Worm (Caenorhabditis elegans) whole organism, young adult: ENCODE measurements around the gene col-146.
A peak's percentile ranks its signal among the peaks of the same experiment; 100 is the strongest.

Source experiments
- B0019.2 ChIP-seq: fragments of 200-800 bp; sonication (Bioruptor generic); conservative IDR thresholded peaks from 2 replicates; pipeline ENCODE4 v1.3.6; 2022; ENCODE audit warnings: missing genetic modification reagents, missing genetic modification characterization, missing compliant biosample characterization
- B0336.3 ChIP-seq: fragments of 200-800 bp; sonication (Bioruptor generic); IDR thresholded peaks from 2 replicates; pipeline ENCODE4 v1.3.6; 2022; ENCODE audit warnings: missing genetic modification characterization, missing compliant biosample characterization
- D2030.7 ChIP-seq: fragments of 200-800 bp; sonication (Bioruptor generic); IDR thresholded peaks from 2 replicates; pipeline ENCODE4 v1.3.6; 2022; ENCODE audit warnings: missing genetic modification reagents, missing genetic modification characterization, missing compliant biosample characterization
- F22D6.2 ChIP-seq: sonication (generic microtip); optimal IDR thresholded peaks from 2 replicates; lab custom pipeline; 2016; ENCODE audit warnings: mild to moderate bottlenecking, missing genetic modification characterization, missing compliant biosample characterization
- F37B4.10 ChIP-seq: fragments of 200-800 bp; sonication (Bioruptor generic); IDR thresholded peaks from 2 replicates; pipeline ENCODE4 v1.3.6; 2022; ENCODE audit warnings: missing genetic modification characterization, missing compliant biosample characterization
- F39B2.1 ChIP-seq: fragments of 200-800 bp; sonication (Bioruptor generic); IDR thresholded peaks from 2 replicates; pipeline ENCODE4 v1.3.6; 2022; ENCODE audit warnings: missing genetic modification reagents, missing genetic modification characterization, missing compliant biosample characterization
- F49E8.2 ChIP-seq: sonication (generic microtip); optimal IDR thresholded peaks from 3 replicates; lab custom pipeline; 2017; ENCODE audit warnings: missing genetic modification characterization, mild to moderate bottlenecking, missing compliant biosample characterization, antibody characterized with exemption, moderate library complexity; ENCODE audit not compliant: insufficient read depth
- F52B5.7 ChIP-seq: sonication (generic microtip); optimal IDR thresholded peaks from 2 replicates; lab custom pipeline; 2016; ENCODE audit warnings: mild to moderate bottlenecking, missing genetic modification characterization, missing compliant biosample characterization
- Y67H2A.10 ChIP-seq: fragments of 200-800 bp; sonication (Bioruptor generic); conservative IDR thresholded peaks from 2 replicates; pipeline ENCODE4 v1.3.6; 2022; ENCODE audit warnings: missing genetic modification reagents, missing genetic modification characterization, missing compliant biosample characterization
- aptf-2 ChIP-seq: fragments of 200-800 bp; sonication (Bioruptor generic); conservative IDR thresholded peaks from 2 replicates; pipeline ENCODE4 v1.3.6; 2022; ENCODE audit warnings: missing genetic modification reagents, missing genetic modification characterization, missing compliant biosample characterization
- atf-7 ChIP-seq: sonication (generic microtip); optimal IDR thresholded peaks from 2 replicates; lab custom pipeline; 2017; ENCODE audit warnings: mild to moderate bottlenecking, missing genetic modification characterization, missing compliant biosample characterization
- bed-1 ChIP-seq: fragments of 200-800 bp; sonication (Bioruptor generic); IDR thresholded peaks from 2 replicates; pipeline ENCODE4 v1.3.6; 2022; ENCODE audit warnings: missing genetic modification reagents, missing genetic modification characterization, missing compliant biosample characterization
- cebp-1 ChIP-seq, 2 experiments: fragments of 200-800 bp in 1 of 2; sonication (Bioruptor generic) in 1 of 2; sonication (generic microtip) in 1 of 2; IDR thresholded peaks in 1 of 2; optimal IDR thresholded peaks in 1 of 2; 2 replicates each; pipeline versions ENCODE4 v1.3.6 to Lab custom; 2017 to 2022; ENCODE audit warnings: missing compliant biosample characterization in 2 of 2, missing genetic modification characterization in 2 of 2, mild to moderate bottlenecking in 1 of 2, missing genetic modification reagents in 1 of 2, moderate library complexity in 1 of 2
- ceh-27 ChIP-seq: fragments of 200-800 bp; sonication (Bioruptor generic); optimal IDR thresholded peaks from 2 replicates; lab custom pipeline; 2018; ENCODE audit warnings: mild to moderate bottlenecking, missing genetic modification characterization, moderate library complexity, missing compliant biosample characterization
- ceh-79 ChIP-seq: sonication (generic microtip); optimal IDR thresholded peaks from 2 replicates; lab custom pipeline; 2017; ENCODE audit warnings: mild to moderate bottlenecking, missing genetic modification characterization, missing compliant biosample characterization
- chd-7 ChIP-seq: sonication (generic microtip); optimal IDR thresholded peaks from 2 replicates; lab custom pipeline; 2016; ENCODE audit warnings: mild to moderate bottlenecking, missing genetic modification characterization, moderate library complexity, missing compliant biosample characterization
- dox-1 ChIP-seq: fragments of 200-800 bp; sonication (Bioruptor generic); IDR thresholded peaks from 2 replicates; pipeline ENCODE4 v1.3.6; 2022; ENCODE audit warnings: missing genetic modification reagents, missing genetic modification characterization, missing compliant biosample characterization
- egl-44 ChIP-seq: fragments of 200-800 bp; sonication (Bioruptor generic); IDR thresholded peaks from 2 replicates; pipeline ENCODE4 v1.3.6; 2022; ENCODE audit warnings: missing genetic modification reagents, missing genetic modification characterization, missing compliant biosample characterization
- egrh-3 ChIP-seq: fragments of 200-800 bp; sonication (Bioruptor generic); IDR thresholded peaks from 2 replicates; pipeline ENCODE4 v1.3.6; 2022; ENCODE audit warnings: missing genetic modification reagents, missing genetic modification characterization, missing compliant biosample characterization
- ets-4 ChIP-seq: fragments of 200-800 bp; sonication (Bioruptor generic); optimal IDR thresholded peaks from 2 replicates; lab custom pipeline; 2018; ENCODE audit warnings: mild to moderate bottlenecking, missing genetic modification characterization, missing compliant biosample characterization
- hmg-20 ChIP-seq: fragments of 200-800 bp; sonication (Bioruptor generic); IDR thresholded peaks from 2 replicates; pipeline ENCODE4 v1.3.6; 2022; ENCODE audit warnings: missing genetic modification reagents, missing genetic modification characterization, missing compliant biosample characterization
- hsf-1 ChIP-seq: fragments of 200-800 bp; sonication (Bioruptor generic); IDR thresholded peaks from 2 replicates; pipeline ENCODE4 v1.3.6; 2022; ENCODE audit warnings: missing genetic modification reagents, missing genetic modification characterization, missing compliant biosample characterization
- let-526 ChIP-seq: fragments of 200-800 bp; sonication (Bioruptor generic); IDR thresholded peaks from 2 replicates; pipeline ENCODE4 v1.3.6; 2022; ENCODE audit warnings: missing genetic modification reagents, missing genetic modification characterization, missing compliant biosample characterization
- let-607 ChIP-seq, 2 experiments: fragments of 200-800 bp in 1 of 2; sonication (Bioruptor generic) in 1 of 2; sonication (generic microtip) in 1 of 2; optimal IDR thresholded peaks; 2 replicates each; lab custom pipeline; 2016 to 2018; ENCODE audit warnings: mild to moderate bottlenecking in 2 of 2, missing compliant biosample characterization in 2 of 2, missing genetic modification characterization in 2 of 2, moderate library complexity in 2 of 2, missing genotype in 1 of 2
- lin-40 ChIP-seq: sonication (generic microtip); optimal IDR thresholded peaks from 2 replicates; lab custom pipeline; 2016; ENCODE audit warnings: missing genetic modification characterization, mild to moderate bottlenecking, missing compliant biosample characterization, missing genotype, missing genetic modification reagents
- lsy-27 ChIP-seq: sonication (generic microtip); optimal IDR thresholded peaks from 2 replicates; lab custom pipeline; 2017; ENCODE audit warnings: missing genetic modification characterization, mild to moderate bottlenecking, missing compliant biosample characterization, antibody characterized with exemption, missing genotype, borderline replicate concordance; ENCODE audit not compliant: insufficient read depth
- madf-6 ChIP-seq: fragments of 200-800 bp; sonication (Bioruptor generic); IDR thresholded peaks from 2 replicates; pipeline ENCODE4 v1.3.6; 2022; ENCODE audit warnings: missing genetic modification reagents, missing genetic modification characterization, missing compliant biosample characterization
- mcd-1 ChIP-seq: fragments of 200-800 bp; sonication (Bioruptor generic); IDR thresholded peaks from 2 replicates; pipeline ENCODE4 v1.3.6; 2022; ENCODE audit warnings: missing genetic modification reagents, missing genetic modification characterization, missing compliant biosample characterization
- mes-4 ChIP-seq: sonication (generic microtip); optimal IDR thresholded peaks from 2 replicates; lab custom pipeline; 2016; ENCODE audit warnings: missing genotype, missing genetic modification characterization, missing compliant biosample characterization
- nhr-120 ChIP-seq: fragments of 200-800 bp; sonication (Bioruptor generic); IDR thresholded peaks from 2 replicates; pipeline ENCODE4 v1.3.6; 2022; ENCODE audit warnings: missing genetic modification characterization, missing compliant biosample characterization
- snpc-1.3 ChIP-seq: sonication (generic microtip); optimal IDR thresholded peaks from 2 replicates; lab custom pipeline; 2017; ENCODE audit warnings: missing genetic modification characterization, mild to moderate bottlenecking, missing compliant biosample characterization, antibody characterized with exemption, moderate library complexity, missing genotype, missing genetic modification reagents; ENCODE audit not compliant: insufficient read depth
- tbp1 ChIP-seq: fragments of 200-800 bp; sonication (Bioruptor generic); optimal IDR thresholded peaks from 2 replicates; lab custom pipeline; 2018; ENCODE audit warnings: mild to moderate bottlenecking, missing genetic modification characterization, missing compliant biosample characterization
- tlf-1 ChIP-seq: fragments of 200-800 bp; sonication (Bioruptor generic); optimal IDR thresholded peaks from 2 replicates; lab custom pipeline; 2018; ENCODE audit warnings: mild to moderate bottlenecking, missing genetic modification characterization, missing compliant biosample characterization
- unc-62 ChIP-seq: fragments of 150-350 bp; optimal IDR thresholded peaks from 2 replicates; lab custom pipeline; 2014; ENCODE audit warnings: missing biosample characterization, missing genetic modification reagents, missing genetic modification characterization
- zfh-2 ChIP-seq: fragments of 200-800 bp; sonication (Bioruptor generic); conservative IDR thresholded peaks from 2 replicates; pipeline ENCODE4 v1.3.6; 2022; ENCODE audit warnings: missing genetic modification reagents, missing genetic modification characterization, missing compliant biosample characterization
- ztf-25 ChIP-seq: fragments of 200-800 bp; sonication (Bioruptor generic); IDR thresholded peaks from 2 replicates; pipeline ENCODE4 v1.3.6; 2022; ENCODE audit warnings: missing genetic modification reagents, missing genetic modification characterization, missing compliant biosample characterization
- ztf-28 ChIP-seq: fragments of 200-800 bp; sonication (Bioruptor generic); IDR thresholded peaks from 2 replicates; pipeline ENCODE4 v1.3.6; 2022; ENCODE audit warnings: missing genetic modification reagents, missing genetic modification characterization, missing compliant biosample characterization

The col-146 gene

DNA sequence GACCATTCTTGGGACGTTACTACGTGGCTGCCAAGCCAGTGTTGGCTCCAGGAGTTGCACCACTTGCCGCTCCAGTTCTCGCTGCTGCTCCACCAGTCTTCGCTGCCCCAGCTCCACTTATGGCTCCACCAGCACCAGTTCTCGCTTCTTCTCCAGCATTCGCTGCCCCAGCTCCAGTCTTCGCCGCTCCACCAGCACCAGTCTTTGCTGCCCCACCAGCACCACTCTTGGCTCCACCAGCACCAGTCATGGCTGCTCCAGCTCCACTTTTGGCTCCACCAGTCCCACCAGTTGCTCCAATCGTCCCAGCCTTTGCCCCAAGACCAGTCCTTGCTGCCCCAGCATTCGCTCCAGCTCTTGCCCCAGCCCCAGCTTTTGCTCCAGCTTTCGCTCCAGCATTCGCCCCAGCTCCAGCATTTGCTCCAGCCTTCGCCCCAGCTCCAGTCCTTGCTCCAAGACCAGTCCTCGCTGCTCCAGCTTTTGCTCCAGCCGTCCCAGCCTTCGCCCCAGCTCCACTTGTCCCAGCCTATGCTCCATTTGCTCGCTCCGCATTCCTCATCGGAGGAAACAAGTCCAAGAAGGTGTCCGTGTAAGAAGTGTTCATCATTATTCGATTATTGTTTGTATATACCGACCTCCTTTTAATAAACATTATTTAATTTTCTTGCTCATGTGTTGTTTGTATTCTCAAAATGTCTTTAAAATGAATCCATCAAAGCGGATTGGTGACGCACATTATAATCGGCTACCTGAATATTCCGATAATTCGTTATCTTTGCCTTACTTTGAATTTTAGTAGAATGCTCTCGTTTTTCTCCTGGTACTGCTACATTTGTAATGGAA lies 3.9 kb upstream of the col-146 start, which contains the start of gene T06E4.7:
T06E4.7 (plus strand) TSS at position 793 of the 843 bp plus-strand sequence.
- TF ChIP-seq chd-7 (tag; lab: Kevin White, UChicago), result peak; percentile 32
- no peak for TF ChIP-seq cebp-1 (GFP tag; IDR thresholded peaks at IDR 0.05; lab: Robert Waterston, UW)
- TF ChIP-seq cebp-1 (tag; optimal IDR thresholded peaks at IDR 0.05; lab: Kevin White, UChicago), result no peak
- no peak for TF ChIP-seq let-526
- no peak for TF ChIP-seq B0336.3 (GFP tag; lab: Robert Waterston, UW)
- no peak for TF ChIP-seq ztf-28 (GFP tag; lab: Robert Waterston, UW)
- TF ChIP-seq lin-40, result no peak
- no peak for TF ChIP-seq F52B5.7 (tag; lab: Kevin White, UChicago)
- TF ChIP-seq B0019.2, result no peak
- TF ChIP-seq bed-1 (GFP tag; lab: Robert Waterston, UW), result no peak
- TF ChIP-seq atf-7, result no peak
- TF ChIP-seq ceh-27, result peak; percentile 13
- peak; percentile 92 for TF ChIP-seq egrh-3
- peak; percentile 20; the same call in 1 of the 2 replicates for TF ChIP-seq mcd-1 (GFP tag; lab: Robert Waterston, UW)
- 0 out of 2 replicates have a peak, but pooled peaks have one; percentile 34 for TF ChIP-seq dox-1 (GFP tag; lab: Robert Waterston, UW)
- TF ChIP-seq D2030.7 (GFP tag; lab: Robert Waterston, UW), result 0 out of 2 replicates have a peak, but pooled peaks have one; percentile 10
- TF ChIP-seq let-607 (tag; optimal IDR thresholded peaks at IDR 0.05; lab: Kevin White, UChicago), result no peak
- no peak for TF ChIP-seq unc-62 (GFP tag; lab: Kevin White, UChicago)
- TF ChIP-seq F37B4.10, result 0 out of 2 replicates have a peak, but pooled peaks have one; percentile 4
- no peak for TF ChIP-seq F49E8.2 (tag; lab: Kevin White, UChicago)
- no peak for TF ChIP-seq ets-4 (GFP tag; lab: Kevin White, UChicago)
- no peak for TF ChIP-seq tbp1
- TF ChIP-seq zfh-2 (GFP tag; lab: Robert Waterston, UW), result peak; percentile 93
- no peak for TF ChIP-seq hmg-20 (GFP tag; lab: Robert Waterston, UW)
- no peak for TF ChIP-seq egl-44 (GFP tag; lab: Robert Waterston, UW)
- no peak for TF ChIP-seq snpc-1.3 (tag; lab: Kevin White, UChicago)
- no peak for TF ChIP-seq aptf-2
- 0 out of 2 replicates have a peak, but pooled peaks have one; percentile 41 for TF ChIP-seq ztf-25
- TF ChIP-seq hsf-1 (GFP tag; lab: Robert Waterston, UW), result no peak
- TF ChIP-seq nhr-120 (GFP tag; lab: Robert Waterston, UW), result no peak

ce11 chrV:9628603-9629002 lies 1.1 kb upstream of the col-146 start:
- TF ChIP-seq ceh-79 (tag; lab: Kevin White, UChicago), result no peak
- no peak for TF ChIP-seq tlf-1 (GFP tag; lab: Kevin White, UChicago)
- no peak for TF ChIP-seq mes-4 (tag; lab: Kevin White, UChicago)
- TF ChIP-seq dox-1 (GFP tag; lab: Robert Waterston, UW), result peak; percentile 42; the same call in 1 of the 2 replicates
- peak; percentile 83 for TF ChIP-seq egrh-3
- no peak for TF ChIP-seq lsy-27 (tag; lab: Kevin White, UChicago)
- no peak for TF ChIP-seq madf-6
- no peak for TF ChIP-seq F22D6.2 (tag; lab: Kevin White, UChicago)
- no peak for TF ChIP-seq F39B2.1 (GFP tag; lab: Robert Waterston, UW)
- TF ChIP-seq chd-7 (tag; lab: Kevin White, UChicago), result peak; percentile 52
- TF ChIP-seq zfh-2 (GFP tag; lab: Robert Waterston, UW), result peak; percentile 90
- no peak for TF ChIP-seq Y67H2A.10 (GFP tag; lab: Robert Waterston, UW)
- TF ChIP-seq, all 124 proteins: peak for 4
